Fruit fly (Drosophila melanogaster) Kc167 (cell line): ENCODE results near the gene CG13078.

Experiments
- insv ChIP-seq: fragments of >200 bp; optimal IDR thresholded peaks from 3 replicates; lab custom pipeline; 2018; ENCODE audit warnings: missing external identifiers
- psq ChIP-seq: fragments of >200 bp; optimal IDR thresholded peaks from 2 replicates; lab custom pipeline; 2017; ENCODE audit warnings: missing external identifiers
- ttk ChIP-seq: sonication (Bioruptor generic); optimal IDR thresholded peaks from 2 replicates; lab custom pipeline; 2017; ENCODE audit warnings: missing external identifiers

- TF ChIP-seq psq (lab: Kevin White, UChicago), result no peak
- TF ChIP-seq ttk, result no peak
- TF ChIP-seq insv, result no peak
These were observed 16.4 kb downstream of the CG13078 start, which contains the start of gene Pmvk for dm6 chr2L:19579995-19580578.
